Fruit fly (Drosophila melanogaster) whole organism, adult: ENCODE measurements around the gene E2f1.

Source experiments
- CG11617 ChIP-seq: fragments of 200-800 bp; sonication (Bioruptor generic); optimal IDR thresholded peaks from 2 replicates; lab custom pipeline; 2017; ENCODE audit warnings: mild to moderate bottlenecking, missing biosample characterization, missing genetic modification reagents, missing genetic modification characterization
- CG12768 ChIP-seq: fragments of 200-800 bp; sonication (Bioruptor generic); optimal IDR thresholded peaks from 2 replicates; lab custom pipeline; 2017; ENCODE audit warnings: missing biosample characterization, missing genetic modification characterization, mild to moderate bottlenecking, moderate library complexity, missing genetic modification reagents
- CG14711 ChIP-seq: fragments of 200-800 bp; sonication (Bioruptor generic); optimal IDR thresholded peaks from 2 replicates; lab custom pipeline; 2018; ENCODE audit warnings: missing biosample characterization, mild to moderate bottlenecking, missing genetic modification characterization, moderate library complexity
- CG1620 ChIP-seq: fragments of 200-800 bp; sonication (Bioruptor generic); optimal IDR thresholded peaks from 2 replicates; lab custom pipeline; 2016; ENCODE audit warnings: missing biosample characterization, missing genetic modification characterization
- CG33017 ChIP-seq: fragments of 200-800 bp; sonication (Bioruptor generic); optimal IDR thresholded peaks from 2 replicates; lab custom pipeline; 2018; ENCODE audit warnings: missing biosample characterization, mild to moderate bottlenecking, missing genetic modification characterization, moderate library complexity
- CG5204 ChIP-seq: fragments of 200-800 bp; sonication (Bioruptor generic); optimal IDR thresholded peaks from 2 replicates; lab custom pipeline; 2016; ENCODE audit warnings: missing biosample characterization, missing genetic modification characterization
- CG7045 ChIP-seq: fragments of 200-800 bp; sonication (Bioruptor generic); optimal IDR thresholded peaks from 2 replicates; lab custom pipeline; 2017; ENCODE audit warnings: missing biosample characterization, mild to moderate bottlenecking, missing genetic modification characterization
- CG7101 ChIP-seq: fragments of 200-800 bp; sonication (Bioruptor generic); optimal IDR thresholded peaks from 2 replicates; lab custom pipeline; 2018; ENCODE audit warnings: missing biosample characterization, mild to moderate bottlenecking, missing genetic modification characterization, moderate library complexity
- Clk ChIP-seq: fragments of 200-800 bp; sonication (Bioruptor generic); optimal IDR thresholded peaks from 2 replicates; lab custom pipeline; 2017; ENCODE audit warnings: missing biosample characterization, missing genetic modification characterization
- Crg-1 ChIP-seq: fragments of 200-800 bp; sonication (Bioruptor generic); optimal IDR thresholded peaks from 2 replicates; lab custom pipeline; 2016; ENCODE audit warnings: missing biosample characterization, missing genetic modification characterization
- Hr96 ChIP-seq: fragments of 200-800 bp; sonication (Bioruptor generic); optimal IDR thresholded peaks from 2 replicates; lab custom pipeline; 2016; ENCODE audit warnings: missing biosample characterization, missing genetic modification characterization
- Mnt ChIP-seq: fragments of 200-800 bp; sonication (Bioruptor generic); optimal IDR thresholded peaks from 2 replicates; lab custom pipeline; 2016; ENCODE audit warnings: missing biosample characterization, mild to moderate bottlenecking, missing genetic modification characterization
- bab1 ChIP-seq: fragments of 200-800 bp; sonication (Bioruptor generic); optimal IDR thresholded peaks from 3 replicates; lab custom pipeline; 2019; ENCODE audit warnings: missing biosample characterization, mild to moderate bottlenecking, missing genetic modification characterization, moderate library complexity
- cic ChIP-seq: fragments of 200-800 bp; sonication (Bioruptor generic); optimal IDR thresholded peaks from 2 replicates; lab custom pipeline; 2017; ENCODE audit warnings: missing biosample characterization, mild to moderate bottlenecking, missing genetic modification characterization, moderate library complexity
- cnc ChIP-seq, 2 experiments: fragments of >200 bp; optimal IDR thresholded peaks; 2 replicates each; lab custom pipeline; 2017
- kay ChIP-seq: fragments of 200-800 bp; sonication (Bioruptor generic); peaks from one replicate; lab custom pipeline; 2016; ENCODE audit warnings: missing biosample characterization, missing genetic modification characterization, borderline replicate concordance
- ovo ChIP-seq: fragments of 200-800 bp; sonication (Bioruptor generic); optimal IDR thresholded peaks from 2 replicates; lab custom pipeline; 2016; ENCODE audit warnings: missing biosample characterization, missing genetic modification characterization
- pad ChIP-seq: fragments of 200-800 bp; sonication (Bioruptor generic); optimal IDR thresholded peaks from 3 replicates; lab custom pipeline; 2017; ENCODE audit warnings: missing biosample characterization, missing genetic modification characterization, mild to moderate bottlenecking, moderate library complexity, missing genetic modification reagents
- tj ChIP-seq: fragments of 200-800 bp; sonication (Bioruptor generic); optimal IDR thresholded peaks from 3 replicates; lab custom pipeline; 2017; ENCODE audit warnings: missing biosample characterization, mild to moderate bottlenecking, missing genetic modification characterization, moderate library complexity
- toe ChIP-seq: fragments of 200-800 bp; sonication (Bioruptor generic); optimal IDR thresholded peaks from 2 replicates; lab custom pipeline; 2016; ENCODE audit warnings: missing biosample characterization, missing genetic modification characterization

The E2f1 gene

dm6 chr3R:21616061-21616851 lies 44.4 kb downstream of the E2f1 start:
- TF ChIP-seq CG14711 (peak; percentile 8), bab1 (no peak), CG5204 (no peak), cic (GFP tag; lab: Kevin White, UChicago) (peak; percentile 66), CG33017 (tag; lab: Kevin White, UChicago) (no peak), tj (GFP tag; lab: Kevin White, UChicago) (peak; percentile 98), CG1620 (GFP tag; lab: Kevin White, UChicago) (no peak), CG7045 (GFP tag; lab: Kevin White, UChicago) (peak; percentile 37), CG12768 (no peak), kay (GFP tag; lab: Kevin White, UChicago) (peak; percentile 54), Crg-1 (no peak), CG11617 (GFP tag; lab: Kevin White, UChicago) (no peak), Hr96 (GFP tag; lab: Kevin White, UChicago) (no peak), cnc (optimal IDR thresholded peaks at IDR 0.05; lab: Kevin White, UChicago) (no peak), toe (GFP tag; lab: Kevin White, UChicago) (no peak), pad (GFP tag; lab: Kevin White, UChicago) (peak; percentile 54), ovo (GFP tag; lab: Kevin White, UChicago) (no peak), Mnt (GFP tag; lab: Kevin White, UChicago) (peak; percentile 68)

- TF ChIP-seq CG12768 = no peak
These were observed 45.7 kb downstream of the E2f1 start for dm6 chr3R:21614858-21615427.

dm6 chr3R:21613322-21613807 lies 47.3 kb downstream of the E2f1 start:
- TF ChIP-seq CG11617 (GFP tag; lab: Kevin White, UChicago) (peak; percentile 52), kay (GFP tag; lab: Kevin White, UChicago) (no peak), cic (GFP tag; lab: Kevin White, UChicago) (peak; percentile 94), Crg-1 (peak; percentile 30), CG7045 (GFP tag; lab: Kevin White, UChicago) (peak; percentile 63), CG12768 (peak; percentile 45), CG7101 (tag; lab: Kevin White, UChicago) (peak; percentile 59), pad (GFP tag; lab: Kevin White, UChicago) (peak; percentile 81), CG14711 (no peak), bab1 (no peak), CG33017 (tag; lab: Kevin White, UChicago) (peak; percentile 57), ovo (GFP tag; lab: Kevin White, UChicago) (peak; percentile 77), tj (GFP tag; lab: Kevin White, UChicago) (peak; percentile 72), Mnt (GFP tag; lab: Kevin White, UChicago) (peak; percentile 95)

dm6 chr3R:21612902-21613301 lies 47.8 kb downstream of the E2f1 start:
- no peak for TF ChIP-seq CG5204
- TF ChIP-seq Hr96 (GFP tag; lab: Kevin White, UChicago) = no peak
- no peak for TF ChIP-seq tj (GFP tag; lab: Kevin White, UChicago)
- no peak for TF ChIP-seq Crg-1
- TF ChIP-seq pad (GFP tag; lab: Kevin White, UChicago) = no peak
- TF ChIP-seq toe (GFP tag; lab: Kevin White, UChicago) = no peak
- no peak for TF ChIP-seq CG12768
- no peak for TF ChIP-seq CG11617 (GFP tag; lab: Kevin White, UChicago)
- no peak for TF ChIP-seq CG33017 (tag; lab: Kevin White, UChicago)
- no peak for TF ChIP-seq Clk (GFP tag; lab: Kevin White, UChicago)
- no peak for TF ChIP-seq CG1620 (GFP tag; lab: Kevin White, UChicago)
- no peak for TF ChIP-seq ovo (GFP tag; lab: Kevin White, UChicago)
- TF ChIP-seq kay (GFP tag; lab: Kevin White, UChicago) = no peak
- no peak for TF ChIP-seq CG14711
- no peak for TF ChIP-seq cic (GFP tag; lab: Kevin White, UChicago)
- TF ChIP-seq CG7045 (GFP tag; lab: Kevin White, UChicago) = no peak
- no peak for TF ChIP-seq Mnt (GFP tag; lab: Kevin White, UChicago)
- no peak for TF ChIP-seq bab1

dm6 chr3R:21611629-21612180 lies 49.0 kb downstream of the E2f1 start:
- TF ChIP-seq ovo (GFP tag; lab: Kevin White, UChicago) = no peak
- TF ChIP-seq kay (GFP tag; lab: Kevin White, UChicago) = no peak
- no peak for TF ChIP-seq CG14711
- TF ChIP-seq CG33017 (tag; lab: Kevin White, UChicago) = no peak
- TF ChIP-seq Clk (GFP tag; lab: Kevin White, UChicago) = no peak
- no peak for TF ChIP-seq CG11617 (GFP tag; lab: Kevin White, UChicago)
- TF ChIP-seq CG5204 = no peak
- TF ChIP-seq Crg-1 = no peak
- TF ChIP-seq Mnt (GFP tag; lab: Kevin White, UChicago) = no peak
- no peak for TF ChIP-seq CG1620 (GFP tag; lab: Kevin White, UChicago)
- no peak for TF ChIP-seq toe (GFP tag; lab: Kevin White, UChicago)
- TF ChIP-seq Hr96 (GFP tag; lab: Kevin White, UChicago) = no peak
- TF ChIP-seq cic (GFP tag; lab: Kevin White, UChicago) = no peak
- no peak for TF ChIP-seq bab1
- no peak for TF ChIP-seq CG7101 (tag; lab: Kevin White, UChicago)
- TF ChIP-seq tj (GFP tag; lab: Kevin White, UChicago) = no peak
- TF ChIP-seq CG7045 (GFP tag; lab: Kevin White, UChicago) = no peak
- TF ChIP-seq cnc (optimal IDR thresholded peaks at IDR 0.05; lab: Kevin White, UChicago) = no peak
- TF ChIP-seq CG12768 = no peak
- TF ChIP-seq pad (GFP tag; lab: Kevin White, UChicago) = no peak
